Worm (Caenorhabditis elegans) whole organism, young adult: ENCODE results near the gene rfip-2.

Source experiments
- B0261.1 ChIP-seq: sonication (generic microtip); optimal IDR thresholded peaks from 2 replicates; lab custom pipeline; 2016; ENCODE audit warnings: mild to moderate bottlenecking, missing genetic modification characterization, moderate library complexity, missing compliant biosample characterization
- C06A6.2 ChIP-seq: fragments of 200-800 bp; sonication (Bioruptor generic); conservative IDR thresholded peaks from 2 replicates; pipeline ENCODE4 v1.3.6; 2022; ENCODE audit warnings: missing genetic modification characterization, missing compliant biosample characterization
- F33H1.4 ChIP-seq: fragments of 200-800 bp; sonication (Bioruptor generic); IDR thresholded peaks from 2 replicates; pipeline ENCODE4 v1.3.6; 2022; ENCODE audit warnings: missing genetic modification reagents, missing genetic modification characterization, missing compliant biosample characterization
- F57A8.1 ChIP-seq: fragments of 200-800 bp; sonication (Bioruptor generic); optimal IDR thresholded peaks from 2 replicates; lab custom pipeline; 2018; ENCODE audit warnings: mild to moderate bottlenecking, missing genetic modification characterization, moderate library complexity, missing compliant biosample characterization
- K12H6.12 ChIP-seq: fragments of 200-800 bp; sonication (Bioruptor generic); optimal IDR thresholded peaks from 2 replicates; lab custom pipeline; 2018; ENCODE audit warnings: mild to moderate bottlenecking, missing genetic modification characterization, missing compliant biosample characterization
- Y56A3A.18 ChIP-seq: fragments of 200-800 bp; sonication (Bioruptor generic); IDR thresholded peaks from 2 replicates; pipeline ENCODE4 v1.3.6; 2022; ENCODE audit warnings: missing genetic modification reagents, missing genetic modification characterization, missing compliant biosample characterization
- Y67H2A.10 ChIP-seq: fragments of 200-800 bp; sonication (Bioruptor generic); conservative IDR thresholded peaks from 2 replicates; pipeline ENCODE4 v1.3.6; 2022; ENCODE audit warnings: missing genetic modification reagents, missing genetic modification characterization, missing compliant biosample characterization
- atf-7 ChIP-seq: sonication (generic microtip); optimal IDR thresholded peaks from 2 replicates; lab custom pipeline; 2017; ENCODE audit warnings: mild to moderate bottlenecking, missing genetic modification characterization, missing compliant biosample characterization
- ccch-3 ChIP-seq: fragments of 200-800 bp; sonication (Bioruptor generic); optimal IDR thresholded peaks from 2 replicates; lab custom pipeline; 2018; ENCODE audit warnings: mild to moderate bottlenecking, missing genetic modification characterization, missing compliant biosample characterization
- cebp-1 ChIP-seq, 2 experiments: fragments of 200-800 bp in 1 of 2; sonication (Bioruptor generic) in 1 of 2; sonication (generic microtip) in 1 of 2; IDR thresholded peaks in 1 of 2; optimal IDR thresholded peaks in 1 of 2; 2 replicates each; pipeline versions ENCODE4 v1.3.6 to Lab custom; 2017 to 2022; ENCODE audit warnings: missing compliant biosample characterization in 2 of 2, missing genetic modification characterization in 2 of 2, mild to moderate bottlenecking in 1 of 2, missing genetic modification reagents in 1 of 2, moderate library complexity in 1 of 2
- cebp-2 ChIP-seq: fragments of 200-800 bp; sonication (Bioruptor generic); IDR thresholded peaks from 2 replicates; pipeline ENCODE4 v1.3.6; 2022; ENCODE audit warnings: missing genetic modification characterization, missing compliant biosample characterization
- ceh-27 ChIP-seq: fragments of 200-800 bp; sonication (Bioruptor generic); optimal IDR thresholded peaks from 2 replicates; lab custom pipeline; 2018; ENCODE audit warnings: mild to moderate bottlenecking, missing genetic modification characterization, moderate library complexity, missing compliant biosample characterization
- ceh-40 ChIP-seq: fragments of 200-800 bp; sonication (Bioruptor generic); IDR thresholded peaks from 2 replicates; pipeline ENCODE4 v1.3.6; 2022; ENCODE audit warnings: missing genetic modification characterization, missing compliant biosample characterization
- chd-7 ChIP-seq: sonication (generic microtip); optimal IDR thresholded peaks from 2 replicates; lab custom pipeline; 2016; ENCODE audit warnings: mild to moderate bottlenecking, missing genetic modification characterization, moderate library complexity, missing compliant biosample characterization
- efl-1 ChIP-seq: fragments of 150-350 bp; optimal IDR thresholded peaks from 2 replicates; lab custom pipeline; 2014; ENCODE audit warnings: missing biosample characterization, missing genetic modification reagents, missing genetic modification characterization
- egrh-3 ChIP-seq: fragments of 200-800 bp; sonication (Bioruptor generic); IDR thresholded peaks from 2 replicates; pipeline ENCODE4 v1.3.6; 2022; ENCODE audit warnings: missing genetic modification reagents, missing genetic modification characterization, missing compliant biosample characterization
- ets-4 ChIP-seq: fragments of 200-800 bp; sonication (Bioruptor generic); optimal IDR thresholded peaks from 2 replicates; lab custom pipeline; 2018; ENCODE audit warnings: mild to moderate bottlenecking, missing genetic modification characterization, missing compliant biosample characterization
- hmg-1.2 ChIP-seq: fragments of 200-800 bp; sonication (Bioruptor generic); IDR thresholded peaks from 2 replicates; pipeline ENCODE4 v1.3.6; 2022; ENCODE audit warnings: missing genetic modification reagents, missing genetic modification characterization, missing compliant biosample characterization
- hrde-1 ChIP-seq: sonication (generic microtip); optimal IDR thresholded peaks from 2 replicates; lab custom pipeline; 2016; ENCODE audit warnings: missing genetic modification characterization, mild to moderate bottlenecking, missing compliant biosample characterization, moderate library complexity, missing genotype, missing genetic modification reagents, borderline replicate concordance
- let-607 ChIP-seq, 2 experiments: fragments of 200-800 bp in 1 of 2; sonication (Bioruptor generic) in 1 of 2; sonication (generic microtip) in 1 of 2; optimal IDR thresholded peaks; 2 replicates each; lab custom pipeline; 2016 to 2018; ENCODE audit warnings: mild to moderate bottlenecking in 2 of 2, missing compliant biosample characterization in 2 of 2, missing genetic modification characterization in 2 of 2, moderate library complexity in 2 of 2, missing genotype in 1 of 2
- lin-26 ChIP-seq: fragments of 200-800 bp; sonication (Bioruptor generic); IDR thresholded peaks from 2 replicates; pipeline ENCODE4 v1.3.6; 2022; ENCODE audit warnings: missing genetic modification reagents, missing genetic modification characterization, missing compliant biosample characterization
- lin-40 ChIP-seq: sonication (generic microtip); optimal IDR thresholded peaks from 2 replicates; lab custom pipeline; 2016; ENCODE audit warnings: missing genetic modification characterization, mild to moderate bottlenecking, missing compliant biosample characterization, missing genotype, missing genetic modification reagents
- lin-54 ChIP-seq: fragments of 200-800 bp; sonication (Bioruptor generic); optimal IDR thresholded peaks from 2 replicates; lab custom pipeline; 2018; ENCODE audit warnings: mild to moderate bottlenecking, missing genetic modification characterization, missing compliant biosample characterization
- madf-3 ChIP-seq: fragments of 200-800 bp; sonication (Bioruptor generic); IDR thresholded peaks from 2 replicates; pipeline ENCODE4 v1.3.6; 2022; ENCODE audit warnings: missing genetic modification reagents, missing genetic modification characterization, missing compliant biosample characterization
- madf-6 ChIP-seq: fragments of 200-800 bp; sonication (Bioruptor generic); IDR thresholded peaks from 2 replicates; pipeline ENCODE4 v1.3.6; 2022; ENCODE audit warnings: missing genetic modification reagents, missing genetic modification characterization, missing compliant biosample characterization
- mcd-1 ChIP-seq: fragments of 200-800 bp; sonication (Bioruptor generic); IDR thresholded peaks from 2 replicates; pipeline ENCODE4 v1.3.6; 2022; ENCODE audit warnings: missing genetic modification reagents, missing genetic modification characterization, missing compliant biosample characterization
- mxl-1 ChIP-seq: sonication (generic microtip); optimal IDR thresholded peaks from 2 replicates; lab custom pipeline; 2016; ENCODE audit warnings: missing genetic modification characterization, missing compliant biosample characterization
- nfya-2 ChIP-seq: fragments of 200-800 bp; sonication (Bioruptor generic); IDR thresholded peaks from 2 replicates; pipeline ENCODE4 v1.3.6; 2022; ENCODE audit warnings: missing genetic modification reagents, missing genetic modification characterization, missing compliant biosample characterization
- nhr-80 ChIP-seq: sonication (generic microtip); optimal IDR thresholded peaks from 2 replicates; lab custom pipeline; 2016; ENCODE audit warnings: missing genetic modification characterization, missing compliant biosample characterization
- pha-4 ChIP-seq: fragments of 150-350 bp; sonication (generic microtip); optimal IDR thresholded peaks from 2 replicates; lab custom pipeline; 2014; ENCODE audit warnings: missing biosample characterization, missing genetic modification reagents, missing genetic modification characterization
- rcor-1 ChIP-seq: fragments of 200-800 bp; sonication (Bioruptor generic); IDR thresholded peaks from 2 replicates; pipeline ENCODE4 v1.3.6; 2022; ENCODE audit warnings: missing genetic modification reagents, missing genetic modification characterization, missing compliant biosample characterization
- rec-8 ChIP-seq, 2 experiments: sonication (generic microtip); optimal IDR thresholded peaks; 2 replicates each; lab custom pipeline; 2016; ENCODE audit warnings: mild to moderate bottlenecking in 2 of 2, missing genetic modification characterization in 2 of 2, missing genetic modification reagents in 2 of 2, missing genotype in 2 of 2, missing biosample characterization in 1 of 2, missing compliant biosample characterization in 1 of 2, moderate library complexity in 1 of 2
- sea-2 ChIP-seq: fragments of 200-800 bp; sonication (Bioruptor generic); IDR thresholded peaks from 2 replicates; pipeline ENCODE4 v1.3.6; 2022; ENCODE audit warnings: missing genetic modification characterization, missing compliant biosample characterization
- snpc-1.1 ChIP-seq: sonication (generic microtip); optimal IDR thresholded peaks from 2 replicates; lab custom pipeline; 2017; ENCODE audit warnings: missing genetic modification characterization, mild to moderate bottlenecking, missing compliant biosample characterization, antibody characterized with exemption, moderate library complexity, missing genotype, missing genetic modification reagents; ENCODE audit not compliant: insufficient read depth
- somi-1 ChIP-seq: fragments of 200-800 bp; sonication (Bioruptor generic); optimal IDR thresholded peaks from 2 replicates; lab custom pipeline; 2018; ENCODE audit warnings: mild to moderate bottlenecking, missing genetic modification characterization, missing compliant biosample characterization
- tlf-1 ChIP-seq: fragments of 200-800 bp; sonication (Bioruptor generic); optimal IDR thresholded peaks from 2 replicates; lab custom pipeline; 2018; ENCODE audit warnings: mild to moderate bottlenecking, missing genetic modification characterization, missing compliant biosample characterization
- zim-3 ChIP-seq: sonication (generic microtip); optimal IDR thresholded peaks from 2 replicates; lab custom pipeline; 2017; ENCODE audit warnings: mild to moderate bottlenecking, missing genetic modification characterization, moderate library complexity, missing compliant biosample characterization
- ztf-18 ChIP-seq: sonication (generic microtip); optimal IDR thresholded peaks from 2 replicates; lab custom pipeline; 2016; ENCODE audit warnings: missing genotype, mild to moderate bottlenecking, missing genetic modification characterization, missing compliant biosample characterization
- ztf-22 ChIP-seq: fragments of 200-800 bp; sonication (Bioruptor generic); optimal IDR thresholded peaks from 2 replicates; lab custom pipeline; 2018; ENCODE audit warnings: mild to moderate bottlenecking, missing genetic modification characterization, moderate library complexity, missing compliant biosample characterization
- ztf-25 ChIP-seq: fragments of 200-800 bp; sonication (Bioruptor generic); IDR thresholded peaks from 2 replicates; pipeline ENCODE4 v1.3.6; 2022; ENCODE audit warnings: missing genetic modification reagents, missing genetic modification characterization, missing compliant biosample characterization
- ztf-28 ChIP-seq: fragments of 200-800 bp; sonication (Bioruptor generic); IDR thresholded peaks from 2 replicates; pipeline ENCODE4 v1.3.6; 2022; ENCODE audit warnings: missing genetic modification reagents, missing genetic modification characterization, missing compliant biosample characterization
- ztf-3 ChIP-seq: fragments of 200-800 bp; sonication (Bioruptor generic); optimal IDR thresholded peaks from 2 replicates; lab custom pipeline; 2018; ENCODE audit warnings: mild to moderate bottlenecking, missing genetic modification characterization, missing compliant biosample characterization

The rfip-2 gene

DNA sequence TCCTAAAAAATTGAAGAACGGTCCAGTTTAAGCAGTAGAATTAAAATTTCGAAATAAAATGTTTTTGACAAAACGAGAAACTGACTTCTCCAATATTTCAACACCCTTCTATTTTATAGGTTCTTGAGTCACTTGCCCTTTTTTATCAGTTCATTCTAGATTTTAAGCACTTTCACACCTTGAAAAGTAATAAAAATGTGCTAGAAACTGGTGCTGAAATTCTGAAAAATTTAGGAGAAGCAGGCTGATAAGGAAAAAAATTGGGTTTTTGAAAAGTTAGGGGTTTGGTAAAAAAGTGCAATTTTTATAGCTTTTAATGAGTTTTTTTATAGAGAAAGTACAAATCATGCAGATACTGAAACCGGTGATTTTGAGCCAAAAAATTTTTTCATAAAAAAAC, 36.7 kb downstream of the rfip-2 start:
- TF ChIP-seq ztf-25 (GFP tag; lab: Robert Waterston, UW) = no peak
- TF ChIP-seq cebp-1 (GFP tag; IDR thresholded peaks at IDR 0.05; lab: Robert Waterston, UW) = no peak
- peak; percentile 30 for TF ChIP-seq cebp-1 (tag; optimal IDR thresholded peaks at IDR 0.05; lab: Kevin White, UChicago)
- no peak for TF ChIP-seq hrde-1 (tag; lab: Kevin White, UChicago)
- no peak for TF ChIP-seq F57A8.1 (GFP tag; lab: Kevin White, UChicago)
- TF ChIP-seq efl-1 (GFP tag; lab: Kevin White, UChicago) = no peak
- no peak for TF ChIP-seq zim-3 (tag; lab: Kevin White, UChicago)
- no peak for TF ChIP-seq lin-40 (tag; lab: Kevin White, UChicago)
- TF ChIP-seq nhr-80 = peak; percentile 10
- TF ChIP-seq hmg-1.2 (GFP tag; lab: Robert Waterston, UW) = no peak
- TF ChIP-seq atf-7 (tag; lab: Kevin White, UChicago) = no peak
- TF ChIP-seq ceh-27 = no peak
- no peak for TF ChIP-seq ztf-3 (GFP tag; lab: Kevin White, UChicago)
- no peak for TF ChIP-seq nfya-2 (GFP tag; lab: Robert Waterston, UW)

DNA sequence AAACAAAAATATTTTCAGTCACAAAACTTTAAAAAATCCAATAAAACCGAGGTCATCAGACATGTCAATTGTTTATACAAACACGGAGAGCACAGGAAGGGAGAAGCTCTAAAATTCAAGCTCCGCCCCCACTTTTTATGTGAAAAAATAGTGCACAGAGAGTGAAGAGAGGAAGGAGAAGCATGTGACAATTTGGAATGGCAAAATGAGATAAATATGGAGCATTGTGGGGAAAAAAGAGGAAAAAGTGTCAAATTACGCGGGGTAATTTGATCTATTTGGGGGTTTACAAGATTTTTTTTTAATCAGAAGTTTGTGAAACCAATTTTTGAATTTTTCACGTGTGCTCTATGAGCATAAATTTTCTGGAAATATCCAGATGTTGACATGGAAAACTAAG, 39.4 kb downstream of the rfip-2 start:
- no peak for TF ChIP-seq C06A6.2 (GFP tag; lab: Robert Waterston, UW)
- no peak for TF ChIP-seq rcor-1 (GFP tag; lab: Robert Waterston, UW)
- no peak for TF ChIP-seq egrh-3 (GFP tag; lab: Robert Waterston, UW)
- TF ChIP-seq ceh-40 = no peak
- TF ChIP-seq lin-54 (GFP tag; lab: Kevin White, UChicago) = no peak
- TF ChIP-seq mxl-1 = no peak
- no peak for TF ChIP-seq mcd-1 (GFP tag; lab: Robert Waterston, UW)
- no peak for TF ChIP-seq somi-1
- no peak for TF ChIP-seq madf-6 (GFP tag; lab: Robert Waterston, UW)
- no peak for TF ChIP-seq ztf-22 (GFP tag; lab: Kevin White, UChicago)
- TF ChIP-seq cebp-2 = no peak
- no peak for TF ChIP-seq sea-2 (GFP tag; lab: Robert Waterston, UW)
- TF ChIP-seq snpc-1.1 (tag; lab: Kevin White, UChicago) = no peak
- no peak for TF ChIP-seq F33H1.4 (GFP tag; lab: Robert Waterston, UW)
- no peak for TF ChIP-seq B0261.1 (tag; lab: Kevin White, UChicago)
- TF ChIP-seq ztf-18 (tag; lab: Kevin White, UChicago) = no peak
- no peak for TF ChIP-seq ztf-28
- TF ChIP-seq madf-3 (GFP tag; lab: Robert Waterston, UW) = no peak

DNA sequence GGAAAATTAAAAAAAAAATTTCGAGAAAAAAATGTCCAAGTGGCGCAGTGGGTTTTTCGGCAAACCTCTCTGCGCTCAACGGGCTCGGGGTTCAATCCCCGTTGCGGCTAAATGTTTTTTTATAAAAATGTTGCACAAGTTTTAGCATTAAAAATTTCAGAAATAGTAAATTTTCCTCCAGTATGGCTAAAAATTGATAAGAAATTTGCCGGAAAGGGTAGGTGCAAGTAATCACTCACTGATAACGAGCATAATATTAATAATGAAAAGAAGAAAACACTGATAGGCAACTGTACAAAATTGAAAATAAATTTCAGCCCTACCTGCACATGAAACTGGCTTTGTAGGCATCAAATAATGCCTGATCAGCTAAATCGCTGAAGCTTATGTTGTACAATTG, 40.8 kb downstream of the rfip-2 start:
- TF ChIP-seq rec-8 (tag; optimal IDR thresholded peaks at IDR 0.05; lab: Kevin White, UChicago) = no peak
- no peak for TF ChIP-seq chd-7 (tag; lab: Kevin White, UChicago)
- no peak for TF ChIP-seq rcor-1 (GFP tag; lab: Robert Waterston, UW)
- TF ChIP-seq F33H1.4 (GFP tag; lab: Robert Waterston, UW) = no peak
- no peak for TF ChIP-seq ztf-3 (GFP tag; lab: Kevin White, UChicago)
- no peak for TF ChIP-seq ceh-40
- TF ChIP-seq lin-54 (GFP tag; lab: Kevin White, UChicago) = no peak
- no peak for TF ChIP-seq lin-26 (GFP tag; lab: Robert Waterston, UW)
- TF ChIP-seq let-607 (tag; optimal IDR thresholded peaks at IDR 0.05; lab: Kevin White, UChicago) = no peak
- TF ChIP-seq Y67H2A.10 (GFP tag; lab: Robert Waterston, UW) = no peak
- no peak for TF ChIP-seq tlf-1
- TF ChIP-seq K12H6.12 = no peak
- no peak for TF ChIP-seq ets-4
- TF ChIP-seq ccch-3 (GFP tag; lab: Kevin White, UChicago) = no peak
- no peak for TF ChIP-seq Y56A3A.18 (GFP tag; lab: Robert Waterston, UW)
- no peak for TF ChIP-seq egrh-3 (GFP tag; lab: Robert Waterston, UW)
- no peak for TF ChIP-seq ztf-18 (tag; lab: Kevin White, UChicago)
- no peak for TF ChIP-seq pha-4 (tag; lab: Kevin White, UChicago)
